Fruit fly (Drosophila melanogaster) S2 (cell line): ENCODE data around the gene CG8993.

Experiments
- CG8478 ChIP-seq: fragments of >200 bp; optimal IDR thresholded peaks from 2 replicates; lab custom pipeline; 2018
- CTCF ChIP-seq, 2 experiments: fragments of >200 bp; optimal IDR thresholded peaks; 2 replicates each; lab custom pipeline; 2018

dm6 chr3L:2325276-2325675, 46.7 kb upstream of the CG8993 start:
- no peak for TF ChIP-seq CTCF (optimal IDR thresholded peaks at IDR 0.05; lab: Kevin White, UChicago)
- no peak for TF ChIP-seq CG8478 (lab: Kevin White, UChicago)
